Worm (Caenorhabditis elegans) whole organism, midembryonic: ENCODE measurements around the gene F59B10.6.

Source experiments
- T22C8.4 ChIP-seq: fragments of 200-800 bp; sonication (Bioruptor generic); IDR thresholded peaks from 2 replicates; pipeline ENCODE4 v1.3.6; 2022; ENCODE audit warnings: missing genetic modification characterization, missing compliant biosample characterization
- cog-1 ChIP-seq: sonication (generic microtip); optimal IDR thresholded peaks from 2 replicates; lab custom pipeline; 2016; ENCODE audit warnings: missing genetic modification characterization, missing compliant biosample characterization
- flt-1 ChIP-seq: fragments of 200-800 bp; sonication (Bioruptor generic); IDR thresholded peaks from 2 replicates; pipeline ENCODE4 v1.3.6; 2022; ENCODE audit warnings: missing genetic modification characterization, missing compliant biosample characterization
- klf-2 ChIP-seq: fragments of 200-800 bp; sonication (Bioruptor generic); conservative IDR thresholded peaks from 2 replicates; pipeline ENCODE4 v1.3.6; 2022; ENCODE audit warnings: missing genetic modification reagents, missing genetic modification characterization, missing compliant biosample characterization
- med-1 ChIP-seq: sonication (generic microtip); optimal IDR thresholded peaks from 2 replicates; lab custom pipeline; 2017; ENCODE audit warnings: missing genetic modification characterization, mild to moderate bottlenecking, missing compliant biosample characterization, antibody characterized with exemption, missing genetic modification reagents; ENCODE audit not compliant: insufficient read depth
- ref-1 ChIP-seq: fragments of 200-800 bp; sonication (Bioruptor generic); conservative IDR thresholded peaks from 2 replicates; pipeline ENCODE4 v1.3.6; 2022; ENCODE audit warnings: missing genetic modification reagents, missing genetic modification characterization, missing compliant biosample characterization
- tab-1 ChIP-seq: fragments of 200-800 bp; sonication (Bioruptor generic); IDR thresholded peaks from 2 replicates; pipeline ENCODE4 v1.3.6; 2022; ENCODE audit warnings: missing genetic modification characterization, missing compliant biosample characterization
- ztf-23 ChIP-seq: fragments of 200-800 bp; sonication (Bioruptor generic); IDR thresholded peaks from 2 replicates; pipeline ENCODE4 v1.3.6; 2022; ENCODE audit warnings: missing genetic modification reagents, missing genetic modification characterization, missing compliant biosample characterization
- ztf-29 ChIP-seq: fragments of 200-800 bp; sonication (Bioruptor generic); IDR thresholded peaks from 2 replicates; pipeline ENCODE4 v1.3.6; 2022; ENCODE audit warnings: missing genetic modification reagents, missing genetic modification characterization, missing compliant biosample characterization

- no peak for TF ChIP-seq T22C8.4 (GFP tag; lab: Robert Waterston, UW)
- TF ChIP-seq ztf-29 (GFP tag; lab: Robert Waterston, UW) = no peak
- no peak for TF ChIP-seq flt-1
- TF ChIP-seq klf-2 = no peak
- no peak for TF ChIP-seq ztf-23 (GFP tag; lab: Robert Waterston, UW)
- TF ChIP-seq med-1 (GFP tag; lab: Kevin White, UChicago) = no peak
- TF ChIP-seq tab-1 = no peak
- TF ChIP-seq cog-1 = no peak
- no peak for TF ChIP-seq ref-1 (GFP tag; lab: Robert Waterston, UW)
Observed at ce11 chrII:10486738-10487137, 37.5 kb downstream of the F59B10.6 start, which contains the start of gene ZK666.15.
